Fruit fly (Drosophila melanogaster): ENCODE results near the gene hd.

Gene hd

DNA sequence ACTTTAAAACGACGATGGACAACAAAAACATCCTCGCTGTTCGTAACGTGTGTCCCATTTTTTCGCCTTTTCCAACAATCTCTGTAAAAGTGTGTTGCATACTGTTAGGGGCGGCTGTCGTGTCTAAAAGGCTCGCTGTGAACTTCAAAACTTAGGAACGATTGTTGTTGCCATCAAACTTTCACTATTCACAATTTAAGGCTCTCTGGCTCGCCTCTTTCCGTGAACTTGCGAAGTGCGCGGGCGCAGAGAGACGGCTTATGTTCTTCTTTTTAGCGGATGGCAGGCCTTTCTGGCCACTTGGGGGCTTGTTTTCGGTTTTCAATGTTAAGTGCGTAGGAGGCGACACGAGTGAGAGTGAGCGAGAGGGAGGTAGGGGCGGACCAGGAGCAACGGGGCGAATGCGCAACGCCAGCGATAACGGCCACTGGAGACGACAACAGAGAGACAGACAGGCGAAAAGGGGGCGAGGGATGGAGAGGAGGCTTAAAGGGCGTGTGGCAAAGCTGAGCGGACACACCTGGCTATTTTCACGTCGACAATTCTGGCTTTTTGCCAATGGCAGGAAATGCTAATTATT is 24.3 kb downstream of the hd start, which contains the start of gene mtd:
TSS of gene mtd (minus strand) at position 51 of the 580 bp plus-strand sequence.
- TF ChIP-seq CG6163 (GFP tag; IDR thresholded peaks at IDR 0.05) (0 out of 3 replicates have a peak, but pooled peaks have one; percentile 28), salr (GFP tag; optimal IDR thresholded peaks at IDR 0.05) (no peak)

DNA sequence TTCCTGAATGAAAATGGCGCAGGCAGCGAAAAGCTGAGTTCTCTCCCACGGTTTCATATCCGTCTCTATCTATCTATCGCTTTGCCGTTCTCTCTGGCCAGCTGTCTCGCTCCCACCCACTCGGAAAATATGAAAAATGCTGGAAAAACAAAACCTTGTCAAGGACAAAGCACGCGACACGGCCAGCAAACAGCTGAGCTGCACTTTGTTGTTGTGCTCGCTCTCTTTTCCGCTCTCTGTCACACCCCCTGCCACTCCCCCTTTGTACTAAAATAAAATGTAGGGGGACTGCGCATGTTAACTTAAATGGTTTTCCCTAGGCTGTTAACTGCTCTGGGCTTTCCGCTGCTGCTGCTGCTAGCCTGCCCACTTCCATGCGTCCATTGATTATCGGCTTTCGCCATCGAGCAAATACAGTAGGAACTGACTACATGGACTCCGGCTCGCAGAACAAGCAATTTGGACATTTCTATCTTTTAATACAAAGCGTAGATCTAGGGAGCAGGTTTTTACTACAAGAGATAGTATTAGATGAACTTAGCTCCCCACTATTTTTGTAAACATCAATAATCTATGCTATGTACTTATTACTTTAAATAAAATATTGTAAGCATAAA is 27.9 kb downstream of the hd start:
- TF ChIP-seq CG7368 (GFP tag; optimal IDR thresholded peaks at IDR 0.05) (no peak), CG6276 (GFP tag; optimal IDR thresholded peaks at IDR 0.05) (no peak), eg (GFP tag; IDR thresholded peaks at IDR 0.05) (no peak), CG8119 (GFP tag; IDR thresholded peaks at IDR 0.05) (no peak), Gug (GFP tag; IDR thresholded peaks at IDR 0.05) (no peak), pdm3 (GFP tag; optimal IDR thresholded peaks at IDR 0.05) (no peak), CG6808 (GFP tag; optimal IDR thresholded peaks at IDR 0.05) (no peak), CG11902 (GFP tag; optimal IDR thresholded peaks at IDR 0.05) (no peak), CG11294 (GFP tag; IDR thresholded peaks at IDR 0.05) (no peak), Eip78C (GFP tag) (no peak), CG3919 (GFP tag; optimal IDR thresholded peaks at IDR 0.05) (no peak), CG10669 (GFP tag; optimal IDR thresholded peaks at IDR 0.05) (no peak), spab (GFP tag; optimal IDR thresholded peaks at IDR 0.05) (no peak), dac (GFP tag; optimal IDR thresholded peaks at IDR 0.05) (no peak), CG11762 (GFP tag; optimal IDR thresholded peaks at IDR 0.05; ENCODE audit: insufficient read depth) (no peak), CG34406 (GFP tag; optimal IDR thresholded peaks at IDR 0.05) (no peak)

DNA sequence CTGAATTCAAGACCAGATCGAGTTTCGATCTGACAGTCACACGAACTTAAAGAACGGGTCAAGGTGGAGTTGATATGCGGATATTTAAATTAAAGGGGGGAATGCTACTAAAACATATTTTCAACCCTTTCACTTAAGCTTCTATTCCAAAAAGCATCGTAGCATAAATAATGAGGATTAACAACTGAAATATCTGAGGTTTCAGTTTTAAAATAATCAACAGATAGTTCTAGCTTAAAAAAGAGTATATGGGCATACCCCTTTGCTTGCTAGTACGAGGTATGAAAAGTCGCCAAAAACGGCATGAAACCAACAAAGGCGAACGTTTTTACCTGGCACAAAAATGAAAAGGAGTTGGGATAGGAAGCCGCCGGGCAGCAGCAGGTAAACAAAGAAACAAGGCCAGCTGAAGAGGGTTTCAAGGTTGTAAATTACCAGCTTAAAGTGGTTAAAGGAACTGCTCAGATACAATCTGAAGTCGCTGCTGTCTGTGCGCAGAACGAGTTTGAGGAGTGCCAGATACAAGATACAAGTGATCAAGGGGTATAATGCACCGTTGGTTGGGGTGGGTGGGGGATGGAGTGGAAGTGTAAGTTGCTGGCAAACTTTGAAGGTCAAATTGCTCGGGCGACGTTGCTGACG is 42.9 kb downstream of the hd start:
- TF ChIP-seq Ets96B (tag; optimal IDR thresholded peaks at IDR 0.05), result peak; percentile 72
- TF ChIP-seq dsx (GFP tag; optimal IDR thresholded peaks at IDR 0.05; ENCODE audit: poor library complexity, severe bottlenecking), result peak; percentile 68
- TF ChIP-seq CG6808 (GFP tag; optimal IDR thresholded peaks at IDR 0.05), result peak; percentile 50
- no peak for TF ChIP-seq Eip93F (GFP tag; optimal IDR thresholded peaks at IDR 0.05)
- peak; percentile 41 for TF ChIP-seq achi (GFP tag; optimal IDR thresholded peaks at IDR 0.05)
- peak; percentile 39 for TF ChIP-seq Hr39 (GFP tag; optimal IDR thresholded peaks at IDR 0.05)
- TF ChIP-seq esn (GFP tag; optimal IDR thresholded peaks at IDR 0.05), result peak; percentile 71
- TF ChIP-seq CG31627 (GFP tag; optimal IDR thresholded peaks at IDR 0.05), result peak; percentile 51
- no peak for TF ChIP-seq Ets21C (GFP tag; optimal IDR thresholded peaks at IDR 0.05)
- peak; percentile 91 for TF ChIP-seq Eip78C (GFP tag)
- TF ChIP-seq Eip75B (GFP tag; optimal IDR thresholded peaks at IDR 0.05), result peak; percentile 65
- peak; percentile 15 for TF ChIP-seq CG11902 (GFP tag; optimal IDR thresholded peaks at IDR 0.05)
- TF ChIP-seq CG34406 (GFP tag; optimal IDR thresholded peaks at IDR 0.05), result peak; percentile 43
- no peak for TF ChIP-seq CG4318 (GFP tag; optimal IDR thresholded peaks at IDR 0.05)
- peak; percentile 39 for TF ChIP-seq vri (GFP tag; optimal IDR thresholded peaks at IDR 0.05)
- TF ChIP-seq lz (GFP tag; optimal IDR thresholded peaks at IDR 0.05), result peak; percentile 49
- TF ChIP-seq CG11762 (GFP tag; optimal IDR thresholded peaks at IDR 0.05; ENCODE audit: insufficient read depth), result no peak
- TF ChIP-seq CG7368 (GFP tag; optimal IDR thresholded peaks at IDR 0.05), result peak; percentile 38
- peak; percentile 29; the same call in 1 of the 3 replicates for TF ChIP-seq CG6163 (GFP tag; IDR thresholded peaks at IDR 0.05)
- peak; percentile 52 for TF ChIP-seq CG6792 (GFP tag; optimal IDR thresholded peaks at IDR 0.05)
- peak; percentile 53 for TF ChIP-seq CG3919 (GFP tag; optimal IDR thresholded peaks at IDR 0.05)
- peak; percentile 83 for TF ChIP-seq CG6854 (GFP tag; optimal IDR thresholded peaks at IDR 0.05)
- peak; percentile 35 for TF ChIP-seq fd59A (GFP tag; optimal IDR thresholded peaks at IDR 0.05)
- TF ChIP-seq CG8119 (GFP tag; IDR thresholded peaks at IDR 0.05), result no peak
- TF ChIP-seq net (GFP tag; optimal IDR thresholded peaks at IDR 0.05), result peak; percentile 21
- TF ChIP-seq CG10631 (GFP tag; optimal IDR thresholded peaks at IDR 0.05), result peak; percentile 63
- peak; percentile 50 for TF ChIP-seq Sox102F (GFP tag; optimal IDR thresholded peaks at IDR 0.05)
- peak; percentile 82 for TF ChIP-seq Blimp-1 (GFP tag; optimal IDR thresholded peaks at IDR 0.05)
- TF ChIP-seq CG9139 (GFP tag; optimal IDR thresholded peaks at IDR 0.05), result no peak
- peak; percentile 49 for TF ChIP-seq pdm3 (GFP tag; optimal IDR thresholded peaks at IDR 0.05)
- TF ChIP-seq ss (GFP tag; optimal IDR thresholded peaks at IDR 0.05), result peak; percentile 25 to 66
- peak; percentile 43 for TF ChIP-seq Sox15 (GFP tag; optimal IDR thresholded peaks at IDR 0.05)
- TF ChIP-seq CG10669 (GFP tag; optimal IDR thresholded peaks at IDR 0.05), result peak; percentile 70
- no peak for TF ChIP-seq fd85E (GFP tag; optimal IDR thresholded peaks at IDR 0.05)
- no peak for TF ChIP-seq CG11294 (GFP tag; IDR thresholded peaks at IDR 0.05)
- no peak for TF ChIP-seq Lpt (GFP tag; optimal IDR thresholded peaks at IDR 0.05)
- no peak for TF ChIP-seq salr (GFP tag; optimal IDR thresholded peaks at IDR 0.05)
- peak; percentile 60 for TF ChIP-seq OdsH (GFP tag; optimal IDR thresholded peaks at IDR 0.05)
